Fruit fly (Drosophila melanogaster) whole organism, embryonic: ENCODE results near the gene CG32099.
A peak's percentile ranks its signal among the peaks of the same experiment; 100 is the strongest.

ENCODE experiments used
- Adf1 ChIP-seq: fragments of 200-800 bp; sonication (Bioruptor generic); IDR thresholded peaks from 2 replicates; pipeline ENCODE4 v1.3.6; 2022; ENCODE audit warnings: missing biosample characterization, missing genetic modification characterization
- Asciz ChIP-seq: fragments of 200-800 bp; sonication (Bioruptor generic); optimal IDR thresholded peaks from 2 replicates; lab custom pipeline; 2017; ENCODE audit warnings: missing biosample characterization, mild to moderate bottlenecking, missing genetic modification characterization, missing genetic modification reagents
- CG11504 ChIP-seq: fragments of 200-800 bp; sonication (Bioruptor generic); optimal IDR thresholded peaks from 3 replicates; lab custom pipeline; 2019; ENCODE audit warnings: missing biosample characterization, mild to moderate bottlenecking, missing genetic modification characterization, moderate library complexity
- CG12219 ChIP-seq: fragments of 200-800 bp; sonication (Bioruptor generic); optimal IDR thresholded peaks from 3 replicates; lab custom pipeline; 2018; ENCODE audit warnings: missing biosample characterization, mild to moderate bottlenecking, missing genetic modification characterization
- CG14860 ChIP-seq: fragments of 200-800 bp; sonication (Bioruptor generic); IDR thresholded peaks from 3 replicates; pipeline ENCODE4 v1.3.6; 2022; ENCODE audit warnings: missing biosample characterization, missing genetic modification characterization; ENCODE audit not compliant: partially characterized antibody
- CG14965 ChIP-seq: fragments of 200-800 bp; sonication (Bioruptor generic); optimal IDR thresholded peaks from 2 replicates; lab custom pipeline; 2016; ENCODE audit warnings: missing biosample characterization, missing genetic modification characterization, borderline replicate concordance
- CG17186 ChIP-seq: fragments of 200-800 bp; sonication (Bioruptor generic); optimal IDR thresholded peaks from 3 replicates; lab custom pipeline; 2017; ENCODE audit warnings: missing biosample characterization, missing genetic modification reagents, missing genetic modification characterization
- CG1832 ChIP-seq: fragments of 200-800 bp; sonication (Bioruptor generic); optimal IDR thresholded peaks from 2 replicates; lab custom pipeline; 2017; ENCODE audit warnings: missing biosample characterization, mild to moderate bottlenecking, missing genetic modification characterization, inconsistent platforms
- CG18476 ChIP-seq: fragments of 200-800 bp; sonication (Bioruptor generic); optimal IDR thresholded peaks from 2 replicates; lab custom pipeline; 2016; ENCODE audit warnings: missing biosample characterization, mild to moderate bottlenecking, missing genetic modification characterization
- CG2678 ChIP-seq: fragments of 200-800 bp; sonication (Bioruptor generic); optimal IDR thresholded peaks from 3 replicates; lab custom pipeline; 2019; ENCODE audit warnings: missing biosample characterization, mild to moderate bottlenecking, missing genetic modification characterization, moderate library complexity
- CG30020 ChIP-seq: fragments of 200-800 bp; optimal IDR thresholded peaks from 2 replicates; lab custom pipeline; 2019; ENCODE audit warnings: missing biosample characterization, mild to moderate bottlenecking, missing genetic modification characterization, moderate library complexity
- CG31224 ChIP-seq: fragments of 200-800 bp; sonication (Bioruptor generic); IDR thresholded peaks from 2 replicates; pipeline ENCODE4 v1.3.6; 2022; ENCODE audit warnings: missing biosample characterization, missing genetic modification characterization
- CG4328 ChIP-seq: fragments of 200-800 bp; sonication (Bioruptor generic); optimal IDR thresholded peaks from 3 replicates; lab custom pipeline; 2017; ENCODE audit warnings: missing biosample characterization, missing genetic modification reagents, missing genetic modification characterization
- CG7963 ChIP-seq: fragments of 200-800 bp; sonication (Bioruptor generic); IDR thresholded peaks from 3 replicates; pipeline ENCODE4 v1.3.6; 2022; ENCODE audit warnings: missing biosample characterization, missing genetic modification characterization; ENCODE audit not compliant: partially characterized antibody
- CG8281 ChIP-seq: fragments of 200-800 bp; sonication (Bioruptor generic); optimal IDR thresholded peaks from 2 replicates; lab custom pipeline; 2018; ENCODE audit warnings: missing biosample characterization, mild to moderate bottlenecking, missing genetic modification characterization, moderate library complexity
- CG8478 ChIP-seq: fragments of >200 bp; optimal IDR thresholded peaks from 2 replicates; lab custom pipeline; 2018
- CG8765 ChIP-seq: fragments of 200-800 bp; sonication (Bioruptor generic); IDR thresholded peaks from 2 replicates; pipeline ENCODE4 v1.3.6; 2022; ENCODE audit warnings: missing biosample characterization, missing genetic modification characterization
- CG9437 ChIP-seq: fragments of 200-800 bp; sonication (Bioruptor generic); optimal IDR thresholded peaks from 2 replicates; lab custom pipeline; 2018; ENCODE audit warnings: missing biosample characterization, mild to moderate bottlenecking, missing genetic modification characterization
- CG9932 ChIP-seq: fragments of 200-800 bp; sonication (Bioruptor generic); IDR thresholded peaks from 2 replicates; pipeline ENCODE4 v1.3.6; 2022; ENCODE audit warnings: missing biosample characterization, missing genetic modification characterization
- Camta ChIP-seq: fragments of 200-800 bp; sonication (Bioruptor generic); optimal IDR thresholded peaks from 2 replicates; lab custom pipeline; 2016; ENCODE audit warnings: missing biosample characterization, missing genetic modification characterization
- CrebB ChIP-seq: fragments of 200-800 bp; sonication (Bioruptor generic); optimal IDR thresholded peaks from 3 replicates; lab custom pipeline; 2018; ENCODE audit warnings: missing biosample characterization, mild to moderate bottlenecking, missing genetic modification characterization
- Dref ChIP-seq: fragments of 200-800 bp; sonication (Bioruptor generic); IDR thresholded peaks from 2 replicates; pipeline ENCODE4 v1.3.6; 2022; ENCODE audit warnings: missing biosample characterization, missing genetic modification characterization
- Ets65A ChIP-seq: fragments of 200-800 bp; sonication (Bioruptor generic); peaks from one replicate; lab custom pipeline; 2016; ENCODE audit warnings: missing biosample characterization, missing genetic modification characterization
- H2.0 ChIP-seq: fragments of 200-800 bp; sonication (Bioruptor generic); IDR thresholded peaks from 2 replicates; pipeline ENCODE4 v1.3.6; 2022; ENCODE audit warnings: missing biosample characterization, missing genetic modification characterization
- HmgD ChIP-seq: fragments of 200-800 bp; sonication (Bioruptor generic); optimal IDR thresholded peaks from 3 replicates; lab custom pipeline; 2016; ENCODE audit warnings: missing biosample characterization, missing genetic modification characterization
- Hr39 ChIP-seq: fragments of >200 bp; optimal IDR thresholded peaks from 2 replicates; lab custom pipeline; 2017
- MESR4 ChIP-seq: fragments of 200-800 bp; sonication (Bioruptor generic); optimal IDR thresholded peaks from 2 replicates; lab custom pipeline; 2018; ENCODE audit warnings: missing biosample characterization, mild to moderate bottlenecking, missing genetic modification characterization, moderate library complexity
- Mes4 ChIP-seq: fragments of 200-800 bp; sonication (Bioruptor generic); optimal IDR thresholded peaks from 2 replicates; lab custom pipeline; 2016; ENCODE audit warnings: missing biosample characterization, missing genetic modification characterization
- NFAT ChIP-seq: fragments of 200-800 bp; sonication (Bioruptor generic); IDR thresholded peaks from 2 replicates; pipeline ENCODE4 v1.3.6; 2022; ENCODE audit warnings: missing biosample characterization, missing genetic modification characterization
- Ssrp ChIP-seq: fragments of 200-800 bp; sonication (Bioruptor generic); optimal IDR thresholded peaks from 2 replicates; lab custom pipeline; 2018; ENCODE audit warnings: missing biosample characterization, mild to moderate bottlenecking, missing genetic modification characterization, moderate library complexity
- dati ChIP-seq: fragments of 200-800 bp; sonication (Bioruptor generic); IDR thresholded peaks from 2 replicates; pipeline ENCODE4 v1.3.6; 2022; ENCODE audit warnings: missing biosample characterization, missing genetic modification characterization
- dimm ChIP-seq: fragments of 200-800 bp; sonication (Bioruptor generic); IDR thresholded peaks from 2 replicates; pipeline ENCODE4 v1.3.6; 2022; ENCODE audit warnings: missing biosample characterization, missing genetic modification characterization
- dm ChIP-seq: fragments of 200-800 bp; sonication (Bioruptor generic); optimal IDR thresholded peaks from 3 replicates; lab custom pipeline; 2016; ENCODE audit warnings: missing biosample characterization, missing genetic modification characterization
- eve ChIP-seq, 2 experiments: fragments of >200 bp; optimal IDR thresholded peaks; 2 replicates each; lab custom pipeline; 2017; ENCODE audit warnings: missing biosample characterization in 2 of 2, missing genetic modification characterization in 2 of 2
- fu2 ChIP-seq: fragments of 200-800 bp; sonication (Bioruptor generic); optimal IDR thresholded peaks from 2 replicates; lab custom pipeline; 2016; ENCODE audit warnings: missing biosample characterization, missing genetic modification characterization
- grau ChIP-seq: fragments of 200-800 bp; optimal IDR thresholded peaks from 3 replicates; lab custom pipeline; 2019; ENCODE audit warnings: missing biosample characterization, mild to moderate bottlenecking, missing genetic modification characterization, moderate library complexity
- kni ChIP-seq: fragments of 200-800 bp; sonication (Bioruptor generic); optimal IDR thresholded peaks from 3 replicates; lab custom pipeline; 2017; ENCODE audit warnings: mild to moderate bottlenecking, missing biosample characterization, missing genetic modification reagents, missing genetic modification characterization
- lab ChIP-seq: fragments of 200-800 bp; sonication (Bioruptor generic); optimal IDR thresholded peaks from 3 replicates; lab custom pipeline; 2017; ENCODE audit warnings: missing biosample characterization, missing genetic modification characterization, mild to moderate bottlenecking, moderate library complexity, missing genetic modification reagents
- otp ChIP-seq: fragments of 200-800 bp; sonication (Bioruptor generic); IDR thresholded peaks from 3 replicates; pipeline ENCODE4, ENCODE4 v1.3.6; 2022; ENCODE audit warnings: missing biosample characterization, missing genetic modification characterization
- pan ChIP-seq, 4 experiments: fragments of >200 bp in 3 of 4; fragments of 200-800 bp in 1 of 4; sonication (Bioruptor generic) in 1 of 4; optimal IDR thresholded peaks in 3 of 4; IDR thresholded peaks in 1 of 4; 2 replicates each; pipeline versions ENCODE4 v1.3.6 to Lab custom; 2017 to 2022; ENCODE audit warnings: missing biosample characterization in 2 of 4, missing genetic modification characterization in 2 of 4, mixed read lengths in 1 of 4
- pb ChIP-seq: fragments of 200-800 bp; sonication (Bioruptor generic); optimal IDR thresholded peaks from 3 replicates; lab custom pipeline; 2016; ENCODE audit warnings: missing biosample characterization, missing genetic modification characterization
- pnt ChIP-seq: fragments of 200-800 bp; sonication (Bioruptor generic); optimal IDR thresholded peaks from 3 replicates; lab custom pipeline; 2016; ENCODE audit warnings: missing biosample characterization, missing genetic modification characterization
- pzg ChIP-seq: fragments of 200-800 bp; sonication (Bioruptor generic); optimal IDR thresholded peaks from 3 replicates; lab custom pipeline; 2018; ENCODE audit warnings: missing biosample characterization, mild to moderate bottlenecking, missing genetic modification characterization, moderate library complexity
- ro ChIP-seq: fragments of 200-800 bp; sonication (Bioruptor generic); IDR thresholded peaks from 2 replicates; pipeline ENCODE4 v1.3.6; 2022; ENCODE audit warnings: missing biosample characterization, missing genetic modification characterization
- sqz ChIP-seq: fragments of 200-800 bp; sonication (Bioruptor generic); optimal IDR thresholded peaks from 3 replicates; lab custom pipeline; 2018; ENCODE audit warnings: missing biosample characterization, mild to moderate bottlenecking, missing genetic modification characterization
- sr ChIP-seq: fragments of 200-800 bp; sonication (Bioruptor generic); IDR thresholded peaks from 3 replicates; pipeline ENCODE4 v1.3.6; 2022; ENCODE audit warnings: missing biosample characterization, missing genetic modification characterization
- tin ChIP-seq: fragments of 200-800 bp; sonication (Bioruptor generic); optimal IDR thresholded peaks from 3 replicates; lab custom pipeline; 2016; ENCODE audit warnings: missing biosample characterization, missing genetic modification characterization
- trem ChIP-seq: fragments of 200-800 bp; optimal IDR thresholded peaks from 3 replicates; lab custom pipeline; 2019; ENCODE audit warnings: missing biosample characterization, mild to moderate bottlenecking, missing genetic modification characterization, moderate library complexity
- twi ChIP-seq: fragments of 200-800 bp; optimal IDR thresholded peaks from 2 replicates; lab custom pipeline; 2019; ENCODE audit warnings: missing biosample characterization, mild to moderate bottlenecking, missing genetic modification characterization, moderate library complexity
- zen2 ChIP-seq: fragments of 200-800 bp; sonication (Bioruptor generic); IDR thresholded peaks from 3 replicates; pipeline ENCODE4 v1.3.6; 2022; ENCODE audit warnings: missing biosample characterization, missing genetic modification characterization; ENCODE audit not compliant: partially characterized antibody
- zfh1 ChIP-seq: fragments of 200-800 bp; sonication (Bioruptor generic); IDR thresholded peaks from 3 replicates; pipeline ENCODE4 v1.3.6; 2022; ENCODE audit warnings: missing biosample characterization, missing genetic modification characterization

The CG32099 gene

dm6 chr3L:12131918-12132317 is 17.2 kb upstream of the CG32099 start, which contains the start of gene DEF8 (continued):
- TF ChIP-seq dm (GFP tag; lab: Kevin White, UChicago) = peak; percentile 63
- TF ChIP-seq ro (GFP tag; lab: Robert Waterston, UW) = peak; percentile 65
- TF ChIP-seq CrebB (tag; lab: Kevin White, UChicago) = peak; percentile 75
- TF ChIP-seq CG8765 = peak; percentile 26; the same call in 1 of the 2 replicates
- TF ChIP-seq CG17186 (GFP tag; lab: Kevin White, UChicago) = peak; percentile 82
- TF ChIP-seq Dref (GFP tag; lab: Robert Waterston, UW) = peak; percentile 55
- TF ChIP-seq eve (GFP tag; optimal IDR thresholded peaks at IDR 0.05; lab: Kevin White, UChicago) = no peak
- TF ChIP-seq fu2 (GFP tag; lab: Kevin White, UChicago) = peak; percentile 18
- TF ChIP-seq Camta = peak; percentile 37
- peak; percentile 99 for TF ChIP-seq MESR4 (GFP tag; lab: Kevin White, UChicago)
- TF ChIP-seq CG7963 (GFP tag; lab: Robert Waterston, UW) = no peak
- TF ChIP-seq kni (GFP tag; lab: Kevin White, UChicago) = peak; percentile 40
- peak; percentile 85 for TF ChIP-seq sqz (GFP tag; lab: Kevin White, UChicago)
- TF ChIP-seq CG1832 (GFP tag; lab: Kevin White, UChicago) = no peak
- peak; percentile 85 for TF ChIP-seq tin
- TF ChIP-seq CG8281 (tag; lab: Kevin White, UChicago) = peak; percentile 61
- peak; percentile 19 for TF ChIP-seq pnt (GFP tag; lab: Kevin White, UChicago)
- TF ChIP-seq pb = no peak
- peak; percentile 6 for TF ChIP-seq Mes4 (GFP tag; lab: Kevin White, UChicago)
- peak; percentile 86 for TF ChIP-seq H2.0 (GFP tag; lab: Robert Waterston, UW)
- TF ChIP-seq trem (tag; lab: Kevin White, UChicago) = peak; percentile 84
- peak; percentile 69 for TF ChIP-seq CG30020 (tag; lab: Kevin White, UChicago)
- no peak for TF ChIP-seq Ets65A (GFP tag; lab: Kevin White, UChicago)
- TF ChIP-seq CG9437 (GFP tag; lab: Kevin White, UChicago) = peak; percentile 81
- peak; percentile 85 for TF ChIP-seq zfh1 (GFP tag; lab: Robert Waterston, UW)
- TF ChIP-seq lab (GFP tag; lab: Kevin White, UChicago) = peak; percentile 90
- peak; percentile 90 for TF ChIP-seq grau (tag; lab: Kevin White, UChicago)
- peak; percentile 61 for TF ChIP-seq pzg
- peak; percentile 68 for TF ChIP-seq CG4328
- TF ChIP-seq CG14965 = no peak
- no peak for TF ChIP-seq HmgD
- TF ChIP-seq otp (GFP tag; lab: Robert Waterston, UW) = peak; percentile 65; the same call in 1 of the 3 replicates
- peak; percentile 72 for TF ChIP-seq CG31224 (GFP tag; lab: Robert Waterston, UW)
- no peak; the same call in 2 of the 3 replicates for TF ChIP-seq CG14860 (GFP tag; lab: Robert Waterston, UW)
- TF ChIP-seq Hr39 (lab: Kevin White, UChicago) = no peak
- no peak for TF ChIP-seq pan (optimal IDR thresholded peaks at IDR 0.05; lab: Kevin White, UChicago)
- TF ChIP-seq pan (GFP tag; optimal IDR thresholded peaks at IDR 0.05 in 1 of 2, IDR thresholded peaks at IDR 0.05 in 1 of 2) = peak in 1 of 2 experiments; percentile 91
- peak; percentile 63 for TF ChIP-seq CG18476
- TF ChIP-seq CG9932 = peak; percentile 71; the same call in 1 of the 2 replicates
- peak; percentile 54; the same call in 1 of the 2 replicates for TF ChIP-seq Adf1 (GFP tag; lab: Robert Waterston, UW)
- peak; percentile 49; the same call in 1 of the 2 replicates for TF ChIP-seq dimm (GFP tag; lab: Robert Waterston, UW)
- TF ChIP-seq CG11504 = peak; percentile 92
- peak; percentile 92 for TF ChIP-seq CG2678 (tag; lab: Kevin White, UChicago)
- no peak for TF ChIP-seq zen2 (GFP tag; lab: Robert Waterston, UW)
- no peak for TF ChIP-seq CG8478 (lab: Kevin White, UChicago)
- peak; percentile 71 for TF ChIP-seq NFAT (GFP tag; lab: Robert Waterston, UW)
- peak; percentile 81 for TF ChIP-seq twi (tag; lab: Kevin White, UChicago)
- TF ChIP-seq sr (GFP tag; lab: Robert Waterston, UW) = no peak
- peak; percentile 87 for TF ChIP-seq Ssrp (tag; lab: Kevin White, UChicago)
- TF ChIP-seq dati (GFP tag; lab: Robert Waterston, UW) = peak; percentile 83
- peak; percentile 78 for TF ChIP-seq Asciz
- peak; percentile 49 for TF ChIP-seq CG12219 (GFP tag; lab: Kevin White, UChicago)
